Worm (Caenorhabditis elegans) whole organism, early embryonic: ENCODE data around the gene eif-2A.

Experiments
- F13C5.2 ChIP-seq: sonication (generic microtip); optimal IDR thresholded peaks from 2 replicates; lab custom pipeline; 2017; ENCODE audit warnings: mild to moderate bottlenecking, missing genetic modification characterization, inconsistent platforms, missing compliant biosample characterization
- aly-1 ChIP-seq: sonication (generic microtip); optimal IDR thresholded peaks from 2 replicates; lab custom pipeline; 2016; ENCODE audit warnings: missing genetic modification characterization, missing compliant biosample characterization
- ama-1 ChIP-seq: fragments of 150-350 bp; optimal IDR thresholded peaks from 2 replicates; lab custom pipeline; 2014
- flt-1 ChIP-seq: fragments of 200-800 bp; sonication (Bioruptor generic); IDR thresholded peaks from 2 replicates; pipeline ENCODE4 v1.3.6; 2022; ENCODE audit warnings: missing genetic modification characterization, missing compliant biosample characterization
- hmg-4 ChIP-seq: fragments of 200-800 bp; sonication (Bioruptor generic); optimal IDR thresholded peaks from 2 replicates; lab custom pipeline; 2018; ENCODE audit warnings: mild to moderate bottlenecking, missing genetic modification characterization, missing compliant biosample characterization
- tbx-11 ChIP-seq: fragments of 200-800 bp; sonication (Bioruptor generic); IDR thresholded peaks from 2 replicates; pipeline ENCODE4 v1.3.6; 2022; ENCODE audit warnings: missing genetic modification characterization, missing compliant biosample characterization
- tbx-37 ChIP-seq: fragments of 200-800 bp; sonication (Bioruptor generic); conservative IDR thresholded peaks from 2 replicates; pipeline ENCODE4 v1.3.6; 2022; ENCODE audit warnings: missing genetic modification reagents, missing genetic modification characterization, missing compliant biosample characterization

ce11 chrII:10393282-10394179 lies 23.1 kb upstream of the eif-2A start, which contains the start of gene gpd-1:
- no peak for TF ChIP-seq tbx-37 (GFP tag; lab: Robert Waterston, UW)
- TF ChIP-seq ama-1 (lab: Kevin White, UChicago), result no peak
- no peak for TF ChIP-seq flt-1
- TF ChIP-seq F13C5.2 (tag; lab: Kevin White, UChicago), result no peak
- TF ChIP-seq aly-1 (tag; lab: Kevin White, UChicago), result no peak
- no peak for TF ChIP-seq hmg-4 (GFP tag; lab: Kevin White, UChicago)
- no peak for TF ChIP-seq tbx-11
